Fruit fly (Drosophila melanogaster): ENCODE results near the gene ome.
A peak's percentile ranks its signal among the peaks of the same experiment; 100 is the strongest.

Gene ome

DNA sequence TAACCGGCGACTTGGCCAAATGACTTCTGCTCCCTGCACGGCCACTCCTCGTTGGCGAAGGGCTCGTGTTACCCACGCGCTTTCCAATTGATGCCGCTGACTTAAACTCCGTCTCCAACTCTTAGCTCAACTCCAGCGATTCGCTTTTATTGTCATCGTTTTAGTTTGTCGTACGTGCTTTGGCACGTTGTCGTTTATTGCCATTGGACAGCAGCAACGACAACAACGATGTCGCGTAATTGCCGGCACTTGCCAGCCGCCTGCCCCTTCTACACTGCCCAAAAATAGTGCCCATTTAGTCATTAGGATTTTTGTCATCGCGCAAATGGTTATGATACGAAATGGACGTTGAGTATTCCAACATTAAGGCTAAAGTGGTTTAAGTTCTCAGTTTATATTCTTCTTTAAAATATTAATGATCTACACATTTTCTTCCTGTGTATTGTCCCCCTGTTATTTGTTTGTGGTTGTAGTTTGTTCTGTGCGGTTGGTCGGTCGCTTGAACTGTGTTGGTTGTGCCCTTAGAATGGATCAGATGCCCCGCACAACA is 6.8 kb upstream of the ome start (continued):
- peak; percentile 52 for TF ChIP-seq Sry-β (GFP tag; optimal IDR thresholded peaks at IDR 0.05)
- TF ChIP-seq E2f1 (GFP tag; IDR thresholded peaks at IDR 0.05), result peak; percentile 83
- peak; percentile 91 for TF ChIP-seq otp (GFP tag; IDR thresholded peaks at IDR 0.05)
- peak; percentile 69 for TF ChIP-seq CG9932 (GFP tag; IDR thresholded peaks at IDR 0.05)
- TF ChIP-seq CG14860 (GFP tag; IDR thresholded peaks at IDR 0.05; ENCODE audit: partially characterized antibody), result no peak
- TF ChIP-seq CG13123 (GFP tag; optimal IDR thresholded peaks at IDR 0.05), result peak; percentile 78
- TF ChIP-seq CG11456 (GFP tag; IDR thresholded peaks at IDR 0.05), result peak; percentile 83
- peak; percentile 79 for TF ChIP-seq CG7987 (GFP tag; optimal IDR thresholded peaks at IDR 0.05)
- TF ChIP-seq abd-A (tag; optimal IDR thresholded peaks at IDR 0.05), result peak; percentile 90
- TF ChIP-seq NfI (GFP tag; optimal IDR thresholded peaks at IDR 0.05), result peak; percentile 86
- TF ChIP-seq lilli (GFP tag; optimal IDR thresholded peaks at IDR 0.05), result peak; percentile 93
- peak; percentile 89 for TF ChIP-seq dysf (GFP tag; IDR thresholded peaks at IDR 0.05)
- TF ChIP-seq CG12744 (GFP tag; optimal IDR thresholded peaks at IDR 0.05), result peak; percentile 86
- peak; percentile 89 for TF ChIP-seq CG14014 (GFP tag; IDR thresholded peaks at IDR 0.05)
- TF ChIP-seq corto (GFP tag; optimal IDR thresholded peaks at IDR 0.05), result no peak
- TF ChIP-seq ab (GFP tag; optimal IDR thresholded peaks at IDR 0.05), result peak; percentile 60
- TF ChIP-seq CG16779 (GFP tag; IDR thresholded peaks at IDR 0.05), result 0 out of 2 replicates have a peak, but pooled peaks have one; percentile 9
- TF ChIP-seq Stat92E (GFP tag; optimal IDR thresholded peaks at IDR 0.05), result peak in 1 of 3 experiments; percentile 60
- TF ChIP-seq crol (GFP tag; IDR thresholded peaks at IDR 0.05), result peak; percentile 53
- TF ChIP-seq tap (tag; optimal IDR thresholded peaks at IDR 0.05), result peak; percentile 89
- peak; percentile 77 for TF ChIP-seq Mrtf (GFP tag; IDR thresholded peaks at IDR 0.05)
- TF ChIP-seq exex (tag; optimal IDR thresholded peaks at IDR 0.05), result peak; percentile 8
- peak; percentile 95 for TF ChIP-seq Xrp1 (GFP tag; IDR thresholded peaks at IDR 0.05)
- peak; percentile 35 for TF ChIP-seq Ravus (GFP tag; IDR thresholded peaks at IDR 0.05)
- peak; percentile 75 for TF ChIP-seq vfl (GFP tag; optimal IDR thresholded peaks at IDR 0.05)
- peak; percentile 92 for TF ChIP-seq CG8924 (tag; optimal IDR thresholded peaks at IDR 0.05)
- TF ChIP-seq NC2β (GFP tag; optimal IDR thresholded peaks at IDR 0.05), result peak; percentile 86
- peak; percentile 89 for TF ChIP-seq CG7556 (GFP tag; optimal IDR thresholded peaks at IDR 0.05)
- TF ChIP-seq Atf3 (GFP tag; optimal IDR thresholded peaks at IDR 0.05), result peak; percentile 88
- TF ChIP-seq mld (GFP tag; IDR thresholded peaks at IDR 0.05; ENCODE audit: partially characterized antibody), result no peak
- peak; percentile 57 for TF ChIP-seq CG17802 (tag; optimal IDR thresholded peaks at IDR 0.05)
- TF ChIP-seq grau (tag; optimal IDR thresholded peaks at IDR 0.05), result peak; percentile 89
- peak; percentile 74 for TF ChIP-seq Fer3 (tag; optimal IDR thresholded peaks at IDR 0.05)
- TF ChIP-seq Gug (GFP tag; IDR thresholded peaks at IDR 0.05), result peak; percentile 80
- TF ChIP-seq HLH3B (GFP tag; IDR thresholded peaks at IDR 0.05), result peak; percentile 89
- peak; percentile 79 for TF ChIP-seq ap (GFP tag; IDR thresholded peaks at IDR 0.05)
- TF ChIP-seq CG2199 (GFP tag; IDR thresholded peaks at IDR 0.05), result peak; percentile 80; the same call in 2 of the 3 replicates
- TF ChIP-seq Scr (GFP tag; IDR thresholded peaks at IDR 0.05; ENCODE audit: partially characterized antibody), result no peak
- TF ChIP-seq Pdp1 (GFP tag; optimal IDR thresholded peaks at IDR 0.05), result peak; percentile 82 to 91
- peak; percentile 80 for TF ChIP-seq jing (GFP tag; optimal IDR thresholded peaks at IDR 0.05)
- peak; percentile 93 for TF ChIP-seq CG31441 (GFP tag; IDR thresholded peaks at IDR 0.05)
- TF ChIP-seq CG32532 (GFP tag; IDR thresholded peaks at IDR 0.05), result peak; percentile 81
- TF ChIP-seq Chrac-16 (GFP tag; optimal IDR thresholded peaks at IDR 0.05), result peak; percentile 87
- TF ChIP-seq CG11504 (tag; optimal IDR thresholded peaks at IDR 0.05), result peak; percentile 92
- peak; percentile 69 for TF ChIP-seq CG31388 (GFP tag; optimal IDR thresholded peaks at IDR 0.05)
- peak; percentile 83 for TF ChIP-seq esg (GFP tag; conservative IDR thresholded peaks at IDR 0.05)
- TF ChIP-seq CG6254 (GFP tag; optimal IDR thresholded peaks at IDR 0.05), result peak; percentile 89
- TF ChIP-seq CG9437 (GFP tag; optimal IDR thresholded peaks at IDR 0.05), result peak; percentile 72
- peak; percentile 76 for TF ChIP-seq cwo (GFP tag; optimal IDR thresholded peaks at IDR 0.05)

Measured in whole organism, embryonic.